Worm (Caenorhabditis elegans): Measurements from ENCODE around the gene mec-15.
A peak's percentile ranks its signal among the peaks of the same experiment; 100 is the strongest.

Gene mec-15

DNA sequence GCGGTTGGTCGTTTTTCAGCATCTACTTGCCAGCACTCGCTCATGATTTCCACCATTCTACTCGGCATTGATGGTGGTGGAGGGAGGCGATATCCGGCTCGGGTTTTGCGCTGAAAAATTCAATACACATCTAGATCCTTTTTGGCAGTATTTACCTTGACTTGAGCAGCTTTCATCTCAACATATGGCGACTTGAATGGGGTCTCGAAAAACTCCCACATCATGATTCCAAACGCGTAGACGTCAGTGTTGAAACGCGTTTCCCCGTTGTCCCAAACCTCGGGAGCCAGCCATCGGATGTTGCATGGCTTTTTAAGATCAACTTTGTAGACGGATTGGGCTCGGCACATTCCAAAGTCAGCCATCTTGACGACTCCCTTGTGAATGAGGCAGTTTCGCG is 41.0 kb downstream of the mec-15 start:
- TF ChIP-seq B0336.3 (GFP tag; IDR thresholded peaks at IDR 0.05) (peak; percentile 38; the same call in 1 of the 2 replicates), egl-18 (GFP tag; IDR thresholded peaks at IDR 0.05) (no peak), mes-4 (tag; optimal IDR thresholded peaks at IDR 0.05) (no peak)

DNA sequence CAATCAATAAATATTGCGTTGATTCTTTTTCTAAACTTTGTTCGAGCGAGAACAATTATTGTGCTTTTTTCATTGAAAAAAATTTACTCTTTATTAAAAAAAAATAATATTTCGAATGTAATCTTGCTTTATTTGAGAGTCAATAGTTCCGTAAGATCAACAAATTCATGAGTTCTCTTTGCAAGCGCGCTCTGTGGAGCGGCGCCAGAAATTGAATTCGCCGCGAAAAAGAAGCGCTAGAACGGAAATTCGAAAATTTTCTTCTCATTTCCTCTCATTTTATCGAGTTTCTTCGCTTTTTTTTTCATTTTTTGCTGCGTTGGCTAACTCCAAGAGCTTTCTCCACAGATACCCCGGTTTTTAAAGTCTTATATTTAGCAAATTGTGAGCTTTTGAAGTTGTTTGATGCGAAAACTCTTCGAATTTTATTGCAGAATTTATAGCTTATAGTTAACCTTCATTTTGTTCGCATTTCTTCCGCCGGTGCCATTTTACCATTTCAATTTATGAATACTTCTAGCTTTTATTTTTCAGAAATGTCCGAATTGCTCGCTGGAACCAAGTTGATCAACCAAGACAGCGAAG is 42.3 kb downstream of the mec-15 start, which contains the start of gene R05H5.3:
TSS of gene R05H5.3 (plus strand) at position 535 of the 585 bp plus-strand sequence.
- peak; percentile 82 for TF ChIP-seq madf-3 (GFP tag; IDR thresholded peaks at IDR 0.05)
- no peak for TF ChIP-seq ets-4 (GFP tag; optimal IDR thresholded peaks at IDR 0.05)
- no peak for TF ChIP-seq let-607 (tag; optimal IDR thresholded peaks at IDR 0.05)
- peak; percentile 94 for TF ChIP-seq ceh-100 (GFP tag; IDR thresholded peaks at IDR 0.05)
- peak; percentile 91 for TF ChIP-seq dpl-1 (GFP tag; optimal IDR thresholded peaks at IDR 0.05)
- TF ChIP-seq F52B5.7 (tag; optimal IDR thresholded peaks at IDR 0.05): no peak
- no peak for TF ChIP-seq nhr-90 (tag; optimal IDR thresholded peaks at IDR 0.05)
- TF ChIP-seq atf-7 (tag; optimal IDR thresholded peaks at IDR 0.05): no peak
- peak; percentile 70 for TF ChIP-seq snpc-3.4 (tag; optimal IDR thresholded peaks at IDR 0.05)
- TF ChIP-seq mel-28 (tag; optimal IDR thresholded peaks at IDR 0.05; ENCODE audit: borderline replicate concordance): no peak
- no peak for TF ChIP-seq F10E7.11 (tag; optimal IDR thresholded peaks at IDR 0.05)
- no peak for TF ChIP-seq pha-4 (tag; optimal IDR thresholded peaks at IDR 0.05)
- no peak for TF ChIP-seq nhr-120 (GFP tag; IDR thresholded peaks at IDR 0.05)
- TF ChIP-seq B0035.1 (tag; optimal IDR thresholded peaks at IDR 0.05): no peak
- peak; percentile 85 for TF ChIP-seq lin-54 (GFP tag; optimal IDR thresholded peaks at IDR 0.05)
- TF ChIP-seq lin-35 (GFP tag; optimal IDR thresholded peaks at IDR 0.05): peak in 1 of 3 experiments; percentile 75
- TF ChIP-seq F57C9.4 (tag; optimal IDR thresholded peaks at IDR 0.05): no peak
- no peak for TF ChIP-seq akir-1 (GFP tag; optimal IDR thresholded peaks at IDR 0.05)
- TF ChIP-seq ekl-4 (GFP tag; IDR thresholded peaks at IDR 0.05): peak; percentile 31; the same call in 1 of the 2 replicates
- TF ChIP-seq dox-1 (GFP tag; IDR thresholded peaks at IDR 0.05): no peak
- peak; percentile 18 for TF ChIP-seq ZK185.1 (tag; optimal IDR thresholded peaks at IDR 0.05; ENCODE audit: poor library complexity, severe bottlenecking)
- TF ChIP-seq attf-5 (GFP tag; optimal IDR thresholded peaks at IDR 0.05): peak; percentile 76
- no peak for TF ChIP-seq fkh-3 (tag; optimal IDR thresholded peaks at IDR 0.05)
- TF ChIP-seq nfya-1 (tag; optimal IDR thresholded peaks at IDR 0.05; ENCODE audit: borderline replicate concordance, insufficient read depth): no peak
- peak; percentile 57 for TF ChIP-seq tbp1 (GFP tag; optimal IDR thresholded peaks at IDR 0.05)
- no peak for TF ChIP-seq sea-2 (GFP tag; IDR thresholded peaks at IDR 0.05)
- no peak for TF ChIP-seq aptf-3 (GFP tag; IDR thresholded peaks at IDR 0.05)
- TF ChIP-seq mcd-1 (GFP tag; IDR thresholded peaks at IDR 0.05): peak; percentile 90
- TF ChIP-seq lsy-27 (tag; optimal IDR thresholded peaks at IDR 0.05; ENCODE audit: borderline replicate concordance, insufficient read depth): no peak
- no peak for TF ChIP-seq mes-4 (tag; optimal IDR thresholded peaks at IDR 0.05)
- TF ChIP-seq lin-26 (GFP tag; IDR thresholded peaks at IDR 0.05): no peak
- no peak for TF ChIP-seq ceh-79 (tag; optimal IDR thresholded peaks at IDR 0.05)
- no peak for TF ChIP-seq nfya-2 (GFP tag; IDR thresholded peaks at IDR 0.05)
- no peak for TF ChIP-seq mxl-1 (tag; optimal IDR thresholded peaks at IDR 0.05)
- TF ChIP-seq efl-1 (GFP tag; optimal IDR thresholded peaks at IDR 0.05): peak; percentile 96
- no peak for TF ChIP-seq chd-7 (tag; optimal IDR thresholded peaks at IDR 0.05)
- no peak for TF ChIP-seq C06A6.2 (GFP tag; conservative IDR thresholded peaks at IDR 0.05)
- 0 out of 2 replicates have a peak, but pooled peaks have one; percentile 56 for TF ChIP-seq aptf-2 (GFP tag; conservative IDR thresholded peaks at IDR 0.05)
- TF ChIP-seq B0019.2 (GFP tag; conservative IDR thresholded peaks at IDR 0.05): peak; percentile 90
- no peak for TF ChIP-seq hlh-12 (tag; optimal IDR thresholded peaks at IDR 0.05)
- TF ChIP-seq D2030.7 (GFP tag; IDR thresholded peaks at IDR 0.05): peak; percentile 96
- no peak for TF ChIP-seq ztf-26 (tag; optimal IDR thresholded peaks at IDR 0.05)
- TF ChIP-seq ama-1 (optimal IDR thresholded peaks at IDR 0.05): no peak
- no peak for TF ChIP-seq ama-1 (GFP tag; optimal IDR thresholded peaks at IDR 0.05)
- TF ChIP-seq K11D2.4 (GFP tag; IDR thresholded peaks at IDR 0.05): no peak

All from whole organism, young adult.